Fruit fly (Drosophila melanogaster): ENCODE data around the gene CG32797.

DNA sequence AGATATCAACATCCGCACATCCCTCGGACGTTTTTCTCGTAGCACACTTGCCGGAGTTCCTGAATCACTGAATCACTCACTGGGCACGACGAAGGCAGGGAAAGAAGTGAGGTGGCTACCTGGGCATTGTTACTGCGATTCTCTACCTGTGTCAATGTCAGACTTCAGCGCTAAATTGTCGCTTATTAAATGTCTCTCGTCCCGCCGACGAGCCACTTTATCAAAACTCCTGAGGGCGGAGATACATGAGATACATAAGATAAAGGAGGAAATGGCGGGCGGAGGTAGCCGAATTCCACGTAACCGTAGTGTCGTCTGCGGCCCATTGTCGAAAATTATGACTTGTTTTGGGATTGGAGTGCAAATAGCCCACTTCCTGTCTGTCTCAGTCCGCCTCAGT lies 40.0 kb upstream of the CG32797 start:
- TF ChIP-seq Lpt (GFP tag; optimal IDR thresholded peaks at IDR 0.05) (no peak), Hr39 (GFP tag; optimal IDR thresholded peaks at IDR 0.05) (no peak), Sox15 (GFP tag; optimal IDR thresholded peaks at IDR 0.05) (no peak), CG8319 (GFP tag; optimal IDR thresholded peaks at IDR 0.05) (no peak), Met (GFP tag; optimal IDR thresholded peaks at IDR 0.05) (no peak)

Measured in whole organism, prepupa.